Worm (Caenorhabditis elegans) whole organism, L4 larva: ENCODE measurements around the gene acdh-13.

Experiments
- D1046.2 ChIP-seq: fragments of 200-800 bp; sonication (Bioruptor generic); IDR thresholded peaks from 2 replicates; pipeline ENCODE4 v1.3.6; 2022; ENCODE audit warnings: missing genetic modification characterization, missing compliant biosample characterization
- F26F4.8 ChIP-seq: fragments of 200-800 bp; sonication (Bioruptor generic); conservative IDR thresholded peaks from 2 replicates; pipeline ENCODE4 v1.3.6; 2022; ENCODE audit warnings: missing genetic modification characterization, missing compliant biosample characterization
- R02D3.7 ChIP-seq: fragments of 150-350 bp; sonication (generic microtip); optimal IDR thresholded peaks from 3 replicates; lab custom pipeline; 2014; ENCODE audit warnings: missing biosample characterization, missing genetic modification characterization
- T26A8.4 ChIP-seq: fragments of 200-800 bp; sonication (Bioruptor generic); IDR thresholded peaks from 2 replicates; pipeline ENCODE4 v1.3.6; 2022; ENCODE audit warnings: missing genetic modification characterization, missing compliant biosample characterization
- Y48G9A.11 ChIP-seq: fragments of 200-800 bp; sonication (Bioruptor generic); IDR thresholded peaks from 2 replicates; pipeline ENCODE4 v1.3.6; 2022; ENCODE audit warnings: missing genetic modification reagents, missing genetic modification characterization, missing compliant biosample characterization
- ZK337.2 ChIP-seq: fragments of 200-800 bp; sonication (Bioruptor generic); IDR thresholded peaks from 2 replicates; pipeline ENCODE4 v1.3.6; 2022; ENCODE audit warnings: missing genetic modification reagents, missing genetic modification characterization, missing compliant biosample characterization
- ZK546.5 ChIP-seq, 2 experiments: sonication (generic microtip); optimal IDR thresholded peaks; 2 replicates each; lab custom pipeline; 2017; ENCODE audit warnings: missing biosample characterization in 2 of 2, missing genetic modification characterization in 2 of 2
- aha-1 ChIP-seq: fragments of 150-350 bp; peaks from one replicate; lab custom pipeline; 2014; ENCODE audit warnings: missing biosample characterization, missing genetic modification characterization
- ama-1 ChIP-seq: fragments of 150-350 bp; optimal IDR thresholded peaks from 2 replicates; lab custom pipeline; 2014; ENCODE audit warnings: inconsistent platforms, mixed read lengths
- ceh-28 ChIP-seq: fragments of 150-350 bp; optimal IDR thresholded peaks from 2 replicates; lab custom pipeline; 2014; ENCODE audit warnings: missing biosample characterization, missing genetic modification reagents, missing genetic modification characterization
- ceh-44 ChIP-seq: fragments of 200-800 bp; sonication (Bioruptor generic); IDR thresholded peaks from 2 replicates; pipeline ENCODE4 v1.3.6; 2022; ENCODE audit warnings: missing genetic modification reagents, missing genetic modification characterization, missing compliant biosample characterization
- ctbp-1 ChIP-seq: fragments of 200-800 bp; sonication (Bioruptor generic); IDR thresholded peaks from 2 replicates; pipeline ENCODE4 v1.3.6; 2022; ENCODE audit warnings: missing genetic modification reagents, missing genetic modification characterization, missing compliant biosample characterization
- daf-12 ChIP-seq: fragments of 150-350 bp; optimal IDR thresholded peaks from 2 replicates; lab custom pipeline; 2014; ENCODE audit warnings: missing biosample characterization, missing genetic modification reagents, missing genetic modification characterization
- daf-19 ChIP-seq: fragments of 200-800 bp; sonication (Bioruptor generic); conservative IDR thresholded peaks from 2 replicates; pipeline ENCODE4 v1.3.6; 2022; ENCODE audit warnings: missing genetic modification characterization, missing compliant biosample characterization
- dmd-6 ChIP-seq: fragments of 200-800 bp; sonication (Bioruptor generic); IDR thresholded peaks from 2 replicates; pipeline ENCODE4 v1.3.6; 2022; ENCODE audit warnings: missing genetic modification reagents, missing genetic modification characterization, missing compliant biosample characterization
- dpl-1 ChIP-seq: fragments of 150-350 bp; optimal IDR thresholded peaks from 2 replicates; lab custom pipeline; 2014; ENCODE audit warnings: missing biosample characterization, missing genetic modification reagents, missing genetic modification characterization
- duxl-1 ChIP-seq: sonication (generic microtip); optimal IDR thresholded peaks from 2 replicates; lab custom pipeline; 2016; ENCODE audit warnings: mild to moderate bottlenecking, missing genetic modification characterization, moderate library complexity, missing compliant biosample characterization; ENCODE audit not compliant: poor library complexity
- fkh-10 ChIP-seq: fragments of 150-350 bp; optimal IDR thresholded peaks from 2 replicates; lab custom pipeline; 2014; ENCODE audit warnings: missing biosample characterization, missing genetic modification reagents, missing genetic modification characterization
- fos-1 ChIP-seq: fragments of 150-350 bp; optimal IDR thresholded peaks from 2 replicates; lab custom pipeline; 2014; ENCODE audit warnings: missing biosample characterization, missing genetic modification characterization
- gei-8 ChIP-seq: fragments of 200-800 bp; sonication (Bioruptor generic); optimal IDR thresholded peaks from 2 replicates; lab custom pipeline; 2018; ENCODE audit warnings: mild to moderate bottlenecking, missing genetic modification characterization, missing compliant biosample characterization
- hif-1 ChIP-seq, 2 experiments: sonication (generic microtip); optimal IDR thresholded peaks; 2 replicates each; lab custom pipeline; 2016 to 2017; ENCODE audit warnings: missing compliant biosample characterization in 2 of 2, missing genetic modification characterization in 2 of 2, missing genetic modification reagents in 2 of 2, missing genotype in 2 of 2, mild to moderate bottlenecking in 1 of 2
- hlh-11 ChIP-seq: fragments of 200-800 bp; sonication (Bioruptor generic); optimal IDR thresholded peaks from 2 replicates; lab custom pipeline; 2018; ENCODE audit warnings: mild to moderate bottlenecking, missing genetic modification characterization, missing compliant biosample characterization
- lin-1 ChIP-seq: fragments of 200-800 bp; sonication (Bioruptor generic); IDR thresholded peaks from 2 replicates; pipeline ENCODE4 v1.3.6; 2022; ENCODE audit warnings: missing genetic modification reagents, missing genetic modification characterization, missing compliant biosample characterization
- lin-13 ChIP-seq: fragments of 150-350 bp; optimal IDR thresholded peaks from 2 replicates; lab custom pipeline; 2014; ENCODE audit warnings: missing biosample characterization, missing genetic modification reagents, missing genetic modification characterization
- lin-39 ChIP-seq: fragments of 150-350 bp; optimal IDR thresholded peaks from 2 replicates; lab custom pipeline; 2014; ENCODE audit warnings: missing biosample characterization, missing genetic modification reagents, missing genetic modification characterization
- madf-9 ChIP-seq: fragments of 200-800 bp; sonication (Bioruptor generic); conservative IDR thresholded peaks from 2 replicates; pipeline ENCODE4 v1.3.6; 2022; ENCODE audit warnings: missing genetic modification reagents, missing genetic modification characterization, missing compliant biosample characterization
- mdl-1 ChIP-seq, 2 experiments: fragments of 150-350 bp in 1 of 2; sonication (generic microtip) in 1 of 2; optimal IDR thresholded peaks; 2 replicates each; lab custom pipeline; 2014 to 2017; ENCODE audit warnings: missing biosample characterization in 2 of 2, missing genetic modification characterization in 2 of 2
- mdt-29 ChIP-seq: fragments of 200-800 bp; sonication (Bioruptor generic); IDR thresholded peaks from 2 replicates; pipeline ENCODE4 v1.3.6; 2022; ENCODE audit warnings: missing genetic modification reagents, missing genetic modification characterization, missing compliant biosample characterization
- mes-2 ChIP-seq: sonication (generic microtip); optimal IDR thresholded peaks from 2 replicates; lab custom pipeline; 2016; ENCODE audit warnings: missing genotype, mild to moderate bottlenecking, missing genetic modification characterization, missing compliant biosample characterization; ENCODE audit not compliant: poor library complexity, severe bottlenecking
- mxl-2 ChIP-seq: fragments of 200-800 bp; sonication (Bioruptor generic); conservative IDR thresholded peaks from 2 replicates; pipeline ENCODE4 v1.3.6; 2022; ENCODE audit warnings: missing genetic modification reagents, missing genetic modification characterization, missing compliant biosample characterization
- mxl-3 ChIP-seq: fragments of 200-800 bp; sonication (Bioruptor generic); optimal IDR thresholded peaks from 2 replicates; lab custom pipeline; 2018; ENCODE audit warnings: mild to moderate bottlenecking, missing genetic modification characterization, missing compliant biosample characterization
- nhr-111 ChIP-seq: fragments of 200-800 bp; sonication (Bioruptor generic); optimal IDR thresholded peaks from 2 replicates; lab custom pipeline; 2018; ENCODE audit warnings: mild to moderate bottlenecking, missing genetic modification characterization, missing compliant biosample characterization
- nhr-25 ChIP-seq: sonication (generic microtip); optimal IDR thresholded peaks from 2 replicates; lab custom pipeline; 2017; ENCODE audit warnings: missing genetic modification characterization, mild to moderate bottlenecking, missing compliant biosample characterization, antibody characterized with exemption, moderate library complexity, borderline replicate concordance; ENCODE audit not compliant: insufficient read depth
- nhr-42 ChIP-seq: fragments of 200-800 bp; sonication (Bioruptor generic); IDR thresholded peaks from 2 replicates; pipeline ENCODE4 v1.3.6; 2022; ENCODE audit warnings: missing genetic modification characterization, missing compliant biosample characterization
- nhr-48 ChIP-seq: sonication (generic microtip); optimal IDR thresholded peaks from 2 replicates; lab custom pipeline; 2016; ENCODE audit warnings: mild to moderate bottlenecking, missing genetic modification characterization, missing compliant biosample characterization
- nhr-76 ChIP-seq: fragments of 150-350 bp; optimal IDR thresholded peaks from 2 replicates; lab custom pipeline; 2014; ENCODE audit warnings: missing biosample characterization, missing genetic modification characterization
- nhr-77 ChIP-seq: fragments of 150-350 bp; optimal IDR thresholded peaks from 2 replicates; lab custom pipeline; 2014; ENCODE audit warnings: missing biosample characterization, missing genetic modification characterization
- php-3 ChIP-seq: fragments of 200-800 bp; sonication (Bioruptor generic); IDR thresholded peaks from 2 replicates; pipeline ENCODE4 v1.3.6; 2022; ENCODE audit warnings: missing genetic modification reagents, missing genetic modification characterization, missing compliant biosample characterization
- pqm-1 ChIP-seq: sonication (generic microtip); optimal IDR thresholded peaks from 2 replicates; lab custom pipeline; 2017; ENCODE audit warnings: missing biosample characterization, missing genetic modification characterization
- sdz-12 ChIP-seq: fragments of 200-800 bp; sonication (Bioruptor generic); optimal IDR thresholded peaks from 2 replicates; lab custom pipeline; 2018; ENCODE audit warnings: mild to moderate bottlenecking, missing genetic modification characterization, missing compliant biosample characterization
- spr-1 ChIP-seq: sonication (generic microtip); optimal IDR thresholded peaks from 2 replicates; lab custom pipeline; 2016; ENCODE audit warnings: mild to moderate bottlenecking, missing genetic modification characterization, missing compliant biosample characterization
- spr-3 ChIP-seq: fragments of 200-800 bp; sonication (Bioruptor generic); optimal IDR thresholded peaks from 2 replicates; lab custom pipeline; 2018; ENCODE audit warnings: mild to moderate bottlenecking, missing genetic modification characterization, missing compliant biosample characterization
- tra-1 ChIP-seq: fragments of 200-800 bp; sonication (Bioruptor generic); IDR thresholded peaks from 2 replicates; pipeline ENCODE4 v1.3.6; 2022; ENCODE audit warnings: missing genetic modification reagents, missing genetic modification characterization, missing compliant biosample characterization
- unc-130 ChIP-seq: sonication (generic microtip); optimal IDR thresholded peaks from 2 replicates; lab custom pipeline; 2016; ENCODE audit warnings: missing genetic modification reagents, missing genetic modification characterization, missing compliant biosample characterization
- unc-39 ChIP-seq: sonication (generic microtip); optimal IDR thresholded peaks from 2 replicates; lab custom pipeline; 2017; ENCODE audit warnings: missing biosample characterization, missing genetic modification characterization
- unc-62 ChIP-seq, 3 experiments: fragments of 150-350 bp in 1 of 3; sonication (generic microtip); optimal IDR thresholded peaks in 2 of 3; peaks in 1 of 3; 1 replicate in 1 of 3; 2 replicates in 2 of 3; lab custom pipeline; 2014 to 2017; ENCODE audit warnings: missing biosample characterization in 3 of 3, missing genetic modification characterization in 3 of 3, missing genetic modification reagents in 3 of 3, missing genotype in 1 of 3
- vab-7 ChIP-seq: fragments of 200-800 bp; sonication (Bioruptor generic); IDR thresholded peaks from 2 replicates; pipeline ENCODE4 v1.3.6; 2022; ENCODE audit warnings: missing genetic modification reagents, missing genetic modification characterization, missing compliant biosample characterization
- zag-1 ChIP-seq: fragments of 150-350 bp; optimal IDR thresholded peaks from 2 replicates; lab custom pipeline; 2014; ENCODE audit warnings: missing biosample characterization, missing genetic modification characterization
- zfp-2 ChIP-seq: sonication (generic microtip); optimal IDR thresholded peaks from 2 replicates; lab custom pipeline; 2016; ENCODE audit warnings: mild to moderate bottlenecking, missing genetic modification characterization, missing compliant biosample characterization
- zip-2 ChIP-seq: fragments of 150-350 bp; optimal IDR thresholded peaks from 2 replicates; lab custom pipeline; 2014; ENCODE audit warnings: missing biosample characterization, missing genetic modification characterization
- ztf-7 ChIP-seq: fragments of 150-350 bp; optimal IDR thresholded peaks from 2 replicates; lab custom pipeline; 2014; ENCODE audit warnings: missing biosample characterization, missing genetic modification characterization

acdh-13 gene

DNA sequence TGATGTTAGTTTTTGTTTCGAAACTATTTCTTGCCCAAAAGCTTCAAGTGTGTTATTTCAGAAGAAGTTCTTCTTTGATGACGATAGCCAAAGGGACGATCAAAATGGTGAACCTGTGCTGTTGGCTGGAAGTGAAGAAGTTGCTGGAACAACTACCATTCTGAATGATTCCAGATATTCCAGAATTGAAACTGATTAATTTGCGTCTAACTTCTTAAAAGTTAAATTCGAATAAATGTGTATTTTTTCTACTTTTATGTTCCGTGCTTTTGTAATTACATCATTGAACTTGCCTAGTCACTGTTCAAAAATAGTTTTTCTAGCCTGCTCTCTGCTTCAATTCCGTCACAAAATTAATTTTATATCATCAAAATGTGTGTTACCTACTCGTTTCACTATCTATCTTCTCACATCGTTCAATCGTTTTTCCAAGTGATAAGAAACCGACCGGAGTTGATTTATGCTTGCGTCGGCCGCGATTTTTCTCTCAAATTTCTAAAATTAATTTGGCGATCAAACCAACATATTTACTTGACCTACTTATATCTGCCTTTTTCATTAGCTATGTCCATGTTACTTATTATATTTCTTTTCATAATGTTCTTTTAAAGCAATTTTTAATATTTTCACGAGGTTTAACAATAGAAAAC is 23.5 kb downstream of the acdh-13 start (continued):
- TF ChIP-seq mes-2 (tag; lab: Kevin White, UChicago), result no peak
- no peak for TF ChIP-seq vab-7 (GFP tag; lab: Robert Waterston, UW)
- TF ChIP-seq aha-1 (tag; lab: Kevin White, UChicago), result peak; percentile 94
- TF ChIP-seq spr-1 (tag; lab: Kevin White, UChicago), result no peak
- no peak for TF ChIP-seq unc-130 (GFP tag; lab: Kevin White, UChicago)
- no peak for TF ChIP-seq Y48G9A.11 (GFP tag; lab: Robert Waterston, UW)
- no peak for TF ChIP-seq mxl-2 (GFP tag; lab: Robert Waterston, UW)
- TF ChIP-seq ZK546.5 (tag; optimal IDR thresholded peaks at IDR 0.05; lab: Kevin White, UChicago), result no peak
- peak; percentile 35 for TF ChIP-seq mxl-3
- TF ChIP-seq gei-8 (GFP tag; lab: Kevin White, UChicago), result no peak
- no peak for TF ChIP-seq ZK337.2
- no peak for TF ChIP-seq zip-2 (tag; lab: Kevin White, UChicago)
- peak in 1 of 2 experiments; percentile 96 for TF ChIP-seq unc-62 (GFP tag; optimal IDR thresholded peaks at IDR 0.05 in 1 of 2; lab: Kevin White, UChicago)
- no peak for TF ChIP-seq unc-62 (tag; optimal IDR thresholded peaks at IDR 0.05; lab: Kevin White, UChicago)
- TF ChIP-seq lin-39, result no peak
- TF ChIP-seq pqm-1 (tag; lab: Kevin White, UChicago), result peak; percentile 76
- TF ChIP-seq ctbp-1, result no peak
- TF ChIP-seq daf-19 (GFP tag; lab: Robert Waterston, UW), result no peak
- no peak for TF ChIP-seq ztf-7 (tag; lab: Kevin White, UChicago)
- no peak for TF ChIP-seq zag-1 (tag; lab: Kevin White, UChicago)
- TF ChIP-seq ama-1, result no peak
- TF ChIP-seq unc-39 (tag; lab: Kevin White, UChicago), result no peak
- no peak for TF ChIP-seq fos-1 (tag; lab: Kevin White, UChicago)
- TF ChIP-seq fkh-10, result no peak
- no peak for TF ChIP-seq tra-1 (GFP tag; lab: Robert Waterston, UW)
- TF ChIP-seq dpl-1, result no peak
- TF ChIP-seq R02D3.7 (tag; lab: Kevin White, UChicago), result no peak
- no peak for TF ChIP-seq nhr-48 (tag; lab: Kevin White, UChicago)
- TF ChIP-seq php-3 (GFP tag; lab: Robert Waterston, UW), result peak; percentile 73
- TF ChIP-seq duxl-1 (tag; lab: Kevin White, UChicago), result no peak
- no peak for TF ChIP-seq daf-12 (tag; lab: Kevin White, UChicago)
- TF ChIP-seq D1046.2 (GFP tag; lab: Robert Waterston, UW), result no peak
- TF ChIP-seq T26A8.4 (GFP tag; lab: Robert Waterston, UW), result no peak
- no peak for TF ChIP-seq nhr-42 (GFP tag; lab: Robert Waterston, UW)
- no peak for TF ChIP-seq ceh-44 (GFP tag; lab: Robert Waterston, UW)
- no peak for TF ChIP-seq ceh-28
- no peak for TF ChIP-seq lin-1 (GFP tag; lab: Robert Waterston, UW)
- TF ChIP-seq nhr-25 (tag; lab: Kevin White, UChicago), result no peak
- no peak for TF ChIP-seq madf-9
- no peak for TF ChIP-seq hif-1 (tag; optimal IDR thresholded peaks at IDR 0.05; lab: Kevin White, UChicago)
- TF ChIP-seq spr-3 (GFP tag; lab: Kevin White, UChicago), result no peak
- TF ChIP-seq lin-13 (GFP tag; lab: Kevin White, UChicago), result no peak
- TF ChIP-seq mdl-1 (tag; optimal IDR thresholded peaks at IDR 0.05; lab: Kevin White, UChicago), result peak in 1 of 2 experiments; percentile 44
- TF ChIP-seq nhr-77, result peak; percentile 26
- TF ChIP-seq nhr-111 (GFP tag; lab: Kevin White, UChicago), result no peak
- TF ChIP-seq nhr-76 (tag; lab: Kevin White, UChicago), result no peak
- no peak for TF ChIP-seq sdz-12
- peak; percentile 47 for TF ChIP-seq hlh-11 (tag; lab: Kevin White, UChicago)
- TF ChIP-seq F26F4.8 (GFP tag; lab: Robert Waterston, UW), result no peak
- no peak for TF ChIP-seq mdt-29 (GFP tag; lab: Robert Waterston, UW)
- TF ChIP-seq dmd-6, result peak; percentile 57; the same call in 1 of the 2 replicates
- TF ChIP-seq zfp-2, result no peak
- TF ChIP-seq, all 104 proteins: peak for 10
